Worm (Caenorhabditis elegans): Measurements from ENCODE around the gene szy-2.

The szy-2 gene

DNA sequence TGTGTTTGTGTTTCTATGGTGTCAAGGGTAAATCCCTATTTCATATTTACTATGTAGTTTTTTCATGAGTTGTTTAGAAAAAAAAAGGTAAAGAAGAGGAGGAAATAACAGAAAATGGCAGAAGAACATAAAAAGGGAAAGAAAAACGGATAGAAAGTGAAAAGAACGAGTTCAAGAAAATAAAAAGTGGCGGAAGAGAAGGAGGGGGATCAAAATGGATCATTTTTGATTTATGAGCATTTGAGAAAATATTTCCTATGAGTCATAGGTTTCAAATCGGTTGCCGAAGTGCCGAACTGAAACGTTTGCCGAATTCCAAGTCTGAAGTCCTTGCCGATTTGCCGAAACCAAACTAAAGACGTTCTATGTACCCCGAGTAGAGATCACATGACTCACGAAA lies 32.3 kb downstream of the szy-2 start:
- TF ChIP-seq tab-1 (GFP tag; IDR thresholded peaks at IDR 0.05) (no peak), med-1 (GFP tag; optimal IDR thresholded peaks at IDR 0.05; ENCODE audit: insufficient read depth) (no peak), ztf-29 (GFP tag; IDR thresholded peaks at IDR 0.05) (no peak), ref-1 (GFP tag; conservative IDR thresholded peaks at IDR 0.05) (no peak), T22C8.4 (GFP tag; IDR thresholded peaks at IDR 0.05) (no peak), ztf-23 (GFP tag; IDR thresholded peaks at IDR 0.05) (no peak), klf-2 (GFP tag; conservative IDR thresholded peaks at IDR 0.05) (no peak), flt-1 (GFP tag; IDR thresholded peaks at IDR 0.05) (no peak), cog-1 (tag; optimal IDR thresholded peaks at IDR 0.05) (no peak)

DNA sequence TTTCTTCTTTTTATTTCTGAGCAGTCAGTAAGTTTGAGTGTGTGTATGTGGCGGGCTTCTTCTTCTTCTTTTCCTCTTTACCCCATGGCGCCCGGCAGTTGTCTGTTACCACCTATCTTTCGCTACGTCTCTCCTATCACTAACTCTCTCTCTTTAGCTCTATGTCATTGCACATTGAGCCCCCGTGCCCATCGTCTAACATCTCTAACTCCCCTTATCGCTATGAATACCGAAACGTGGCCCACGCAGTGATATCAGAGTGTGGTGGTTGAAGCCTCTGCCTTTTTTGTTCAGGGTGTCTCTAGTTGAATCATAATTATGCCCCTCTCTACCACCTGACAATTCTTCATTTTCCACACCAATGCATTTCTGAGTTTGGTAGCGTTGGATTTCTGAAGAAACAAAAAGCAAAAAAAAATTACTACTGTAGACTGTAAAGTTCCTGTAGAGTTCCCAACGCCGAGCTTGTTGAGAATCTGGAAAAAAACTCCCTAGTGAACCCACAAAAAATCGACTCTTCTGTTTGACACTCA lies 36.5 kb downstream of the szy-2 start:
- no peak for TF ChIP-seq flt-1 (GFP tag; IDR thresholded peaks at IDR 0.05)
- TF ChIP-seq ztf-23 (GFP tag; IDR thresholded peaks at IDR 0.05), result no peak
- no peak for TF ChIP-seq med-1 (GFP tag; optimal IDR thresholded peaks at IDR 0.05; ENCODE audit: insufficient read depth)
- no peak for TF ChIP-seq ztf-29 (GFP tag; IDR thresholded peaks at IDR 0.05)

- TF ChIP-seq ztf-23 (GFP tag; IDR thresholded peaks at IDR 0.05), result no peak
- TF ChIP-seq klf-2 (GFP tag; conservative IDR thresholded peaks at IDR 0.05), result no peak
- TF ChIP-seq med-1 (GFP tag; optimal IDR thresholded peaks at IDR 0.05; ENCODE audit: insufficient read depth), result no peak
- no peak for TF ChIP-seq cog-1 (tag; optimal IDR thresholded peaks at IDR 0.05)
- TF ChIP-seq tab-1 (GFP tag; IDR thresholded peaks at IDR 0.05), result no peak
These were observed 41.7 kb downstream of the szy-2 start for ce11 chrIII:5329372-5329771.

DNA sequence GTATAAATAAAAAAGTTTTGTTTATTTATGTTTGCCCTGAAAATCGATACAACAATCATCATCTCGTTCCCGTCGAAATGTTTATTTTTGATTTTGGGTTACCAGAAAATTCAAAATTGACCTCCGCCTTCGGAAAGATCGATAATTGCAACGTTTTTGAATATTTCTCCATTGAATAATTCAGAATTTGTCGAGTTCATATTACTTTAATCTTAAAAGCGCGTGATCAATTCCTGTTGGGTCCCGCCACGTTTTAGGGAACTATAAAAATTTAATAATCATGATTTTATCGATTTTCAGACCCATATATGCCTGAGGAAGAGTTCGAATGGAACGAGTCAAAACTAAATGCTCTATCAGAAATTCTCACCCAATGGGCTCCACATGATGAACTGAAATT lies 44.8 kb downstream of the szy-2 start, which contains the start of gene sorf-2:
Gene sorf-2 (plus strand): TSS at position 301 of the 400 bp plus-strand sequence.
- TF ChIP-seq cog-1 (tag; optimal IDR thresholded peaks at IDR 0.05) (no peak), T22C8.4 (GFP tag; IDR thresholded peaks at IDR 0.05) (no peak), med-1 (GFP tag; optimal IDR thresholded peaks at IDR 0.05; ENCODE audit: insufficient read depth) (no peak), klf-2 (GFP tag; conservative IDR thresholded peaks at IDR 0.05) (no peak), ztf-29 (GFP tag; IDR thresholded peaks at IDR 0.05) (no peak), flt-1 (GFP tag; IDR thresholded peaks at IDR 0.05) (no peak), tab-1 (GFP tag; IDR thresholded peaks at IDR 0.05) (no peak), ref-1 (GFP tag; conservative IDR thresholded peaks at IDR 0.05) (no peak), ztf-23 (GFP tag; IDR thresholded peaks at IDR 0.05) (no peak)

DNA sequence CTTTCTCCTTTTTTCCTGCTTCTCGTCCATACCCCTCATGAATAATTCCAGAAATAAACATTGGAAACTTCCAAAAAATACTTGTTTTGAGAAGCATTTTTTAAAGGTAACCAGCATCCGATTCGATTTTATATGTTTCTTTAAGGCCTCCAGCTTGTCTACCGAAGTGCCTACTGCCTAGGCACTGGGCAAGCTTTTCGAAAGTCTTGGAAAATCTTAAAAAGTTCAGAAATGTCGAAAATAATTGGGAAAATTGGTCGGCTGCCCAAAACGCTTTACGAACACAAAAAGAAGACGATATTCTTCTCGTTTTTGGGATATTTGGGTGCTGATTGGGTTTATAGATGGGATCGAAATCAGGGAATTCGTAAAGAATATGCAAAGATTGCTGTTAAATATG lies 49.4 kb downstream of the szy-2 start, which contains the start of gene F52C9.3:
Gene F52C9.3 (plus strand): TSS at position 225 of the 400 bp plus-strand sequence.
- TF ChIP-seq ztf-29 (GFP tag; IDR thresholded peaks at IDR 0.05) (no peak), ztf-23 (GFP tag; IDR thresholded peaks at IDR 0.05) (no peak), cog-1 (tag; optimal IDR thresholded peaks at IDR 0.05) (no peak), klf-2 (GFP tag; conservative IDR thresholded peaks at IDR 0.05) (no peak), tab-1 (GFP tag; IDR thresholded peaks at IDR 0.05) (no peak), flt-1 (GFP tag; IDR thresholded peaks at IDR 0.05) (no peak), med-1 (GFP tag; optimal IDR thresholded peaks at IDR 0.05; ENCODE audit: insufficient read depth) (no peak), ref-1 (GFP tag; conservative IDR thresholded peaks at IDR 0.05) (no peak), T22C8.4 (GFP tag; IDR thresholded peaks at IDR 0.05) (no peak)
